Worm (Caenorhabditis elegans) whole organism, L4 larva: ENCODE results near the gene lin-2.

ENCODE experiments used
- D1046.2 ChIP-seq: fragments of 200-800 bp; sonication (Bioruptor generic); IDR thresholded peaks from 2 replicates; pipeline ENCODE4 v1.3.6; 2022; ENCODE audit warnings: missing genetic modification characterization, missing compliant biosample characterization
- F10B5.3 ChIP-seq: sonication (generic microtip); optimal IDR thresholded peaks from 2 replicates; lab custom pipeline; 2016; ENCODE audit warnings: mild to moderate bottlenecking, missing genetic modification characterization, missing compliant biosample characterization
- F44E2.7 ChIP-seq: fragments of 200-800 bp; sonication (Bioruptor generic); IDR thresholded peaks from 2 replicates; pipeline ENCODE4 v2.1.2; 2022; ENCODE audit warnings: missing genetic modification characterization, missing compliant biosample characterization
- T26A8.4 ChIP-seq: fragments of 200-800 bp; sonication (Bioruptor generic); IDR thresholded peaks from 2 replicates; pipeline ENCODE4 v1.3.6; 2022; ENCODE audit warnings: missing genetic modification characterization, missing compliant biosample characterization
- Y105C5A.15 ChIP-seq: fragments of 200-800 bp; sonication (Bioruptor generic); IDR thresholded peaks from 2 replicates; pipeline ENCODE4 v1.3.6; 2022; ENCODE audit warnings: missing genetic modification characterization, missing compliant biosample characterization
- Y48G9A.11 ChIP-seq: fragments of 200-800 bp; sonication (Bioruptor generic); IDR thresholded peaks from 2 replicates; pipeline ENCODE4 v1.3.6; 2022; ENCODE audit warnings: missing genetic modification reagents, missing genetic modification characterization, missing compliant biosample characterization
- ZK546.5 ChIP-seq, 2 experiments: sonication (generic microtip); optimal IDR thresholded peaks; 2 replicates each; lab custom pipeline; 2017; ENCODE audit warnings: missing biosample characterization in 2 of 2, missing genetic modification characterization in 2 of 2
- aha-1 ChIP-seq: fragments of 150-350 bp; peaks from one replicate; lab custom pipeline; 2014; ENCODE audit warnings: missing biosample characterization, missing genetic modification characterization
- ama-1 ChIP-seq: fragments of 150-350 bp; optimal IDR thresholded peaks from 2 replicates; lab custom pipeline; 2014; ENCODE audit warnings: inconsistent platforms, mixed read lengths
- ceh-28 ChIP-seq: fragments of 150-350 bp; optimal IDR thresholded peaks from 2 replicates; lab custom pipeline; 2014; ENCODE audit warnings: missing biosample characterization, missing genetic modification reagents, missing genetic modification characterization
- ceh-62 ChIP-seq: sonication (generic microtip); optimal IDR thresholded peaks from 2 replicates; lab custom pipeline; 2017; ENCODE audit warnings: missing biosample characterization, missing genetic modification characterization
- ces-1 ChIP-seq: fragments of 150-350 bp; sonication (generic microtip); optimal IDR thresholded peaks from 4 replicates; lab custom pipeline; 2014; ENCODE audit warnings: missing biosample characterization, missing genetic modification reagents, missing genetic modification characterization
- cey-2 ChIP-seq: sonication (generic microtip); optimal IDR thresholded peaks from 3 replicates; lab custom pipeline; 2017; ENCODE audit warnings: missing genetic modification characterization, mild to moderate bottlenecking, missing compliant biosample characterization, antibody characterized with exemption, borderline replicate concordance; ENCODE audit not compliant: insufficient read depth
- ctbp-1 ChIP-seq: fragments of 200-800 bp; sonication (Bioruptor generic); IDR thresholded peaks from 2 replicates; pipeline ENCODE4 v1.3.6; 2022; ENCODE audit warnings: missing genetic modification reagents, missing genetic modification characterization, missing compliant biosample characterization
- daf-12 ChIP-seq: fragments of 150-350 bp; optimal IDR thresholded peaks from 2 replicates; lab custom pipeline; 2014; ENCODE audit warnings: missing biosample characterization, missing genetic modification reagents, missing genetic modification characterization
- daf-19 ChIP-seq: fragments of 200-800 bp; sonication (Bioruptor generic); conservative IDR thresholded peaks from 2 replicates; pipeline ENCODE4 v1.3.6; 2022; ENCODE audit warnings: missing genetic modification characterization, missing compliant biosample characterization
- dmd-6 ChIP-seq: fragments of 200-800 bp; sonication (Bioruptor generic); IDR thresholded peaks from 2 replicates; pipeline ENCODE4 v1.3.6; 2022; ENCODE audit warnings: missing genetic modification reagents, missing genetic modification characterization, missing compliant biosample characterization
- dpl-1 ChIP-seq: fragments of 150-350 bp; optimal IDR thresholded peaks from 2 replicates; lab custom pipeline; 2014; ENCODE audit warnings: missing biosample characterization, missing genetic modification reagents, missing genetic modification characterization
- duxl-1 ChIP-seq: sonication (generic microtip); optimal IDR thresholded peaks from 2 replicates; lab custom pipeline; 2016; ENCODE audit warnings: mild to moderate bottlenecking, missing genetic modification characterization, moderate library complexity, missing compliant biosample characterization; ENCODE audit not compliant: poor library complexity
- dve-1 ChIP-seq: sonication (generic microtip); optimal IDR thresholded peaks from 2 replicates; lab custom pipeline; 2017; ENCODE audit warnings: antibody characterized with exemption, mild to moderate bottlenecking, missing genetic modification characterization, missing compliant biosample characterization; ENCODE audit not compliant: insufficient read depth
- egl-43 ChIP-seq: fragments of 200-800 bp; sonication (Bioruptor generic); IDR thresholded peaks from 2 replicates; pipeline ENCODE4 v1.3.6; 2022; ENCODE audit warnings: missing genetic modification reagents, missing genetic modification characterization, missing compliant biosample characterization
- gei-8 ChIP-seq: fragments of 200-800 bp; sonication (Bioruptor generic); optimal IDR thresholded peaks from 2 replicates; lab custom pipeline; 2018; ENCODE audit warnings: mild to moderate bottlenecking, missing genetic modification characterization, missing compliant biosample characterization
- hif-1 ChIP-seq, 2 experiments: sonication (generic microtip); optimal IDR thresholded peaks; 2 replicates each; lab custom pipeline; 2016 to 2017; ENCODE audit warnings: missing compliant biosample characterization in 2 of 2, missing genetic modification characterization in 2 of 2, missing genetic modification reagents in 2 of 2, missing genotype in 2 of 2, mild to moderate bottlenecking in 1 of 2
- hlh-11 ChIP-seq: fragments of 200-800 bp; sonication (Bioruptor generic); optimal IDR thresholded peaks from 2 replicates; lab custom pipeline; 2018; ENCODE audit warnings: mild to moderate bottlenecking, missing genetic modification characterization, missing compliant biosample characterization
- hlh-30 ChIP-seq: sonication (generic microtip); optimal IDR thresholded peaks from 2 replicates; lab custom pipeline; 2017; ENCODE audit warnings: antibody characterized with exemption, mild to moderate bottlenecking, missing genetic modification characterization, missing compliant biosample characterization; ENCODE audit not compliant: insufficient read depth
- lin-13 ChIP-seq: fragments of 150-350 bp; optimal IDR thresholded peaks from 2 replicates; lab custom pipeline; 2014; ENCODE audit warnings: missing biosample characterization, missing genetic modification reagents, missing genetic modification characterization
- lin-39 ChIP-seq: fragments of 150-350 bp; optimal IDR thresholded peaks from 2 replicates; lab custom pipeline; 2014; ENCODE audit warnings: missing biosample characterization, missing genetic modification reagents, missing genetic modification characterization
- madf-5 ChIP-seq, 2 experiments: fragments of 200-800 bp; sonication (Bioruptor generic); IDR thresholded peaks; 2 replicates each; pipeline ENCODE4 v1.3.6; 2022; ENCODE audit warnings: missing compliant biosample characterization in 2 of 2, missing genetic modification characterization in 2 of 2
- madf-9 ChIP-seq: fragments of 200-800 bp; sonication (Bioruptor generic); conservative IDR thresholded peaks from 2 replicates; pipeline ENCODE4 v1.3.6; 2022; ENCODE audit warnings: missing genetic modification reagents, missing genetic modification characterization, missing compliant biosample characterization
- mdl-1 ChIP-seq, 2 experiments: fragments of 150-350 bp in 1 of 2; sonication (generic microtip) in 1 of 2; optimal IDR thresholded peaks; 2 replicates each; lab custom pipeline; 2014 to 2017; ENCODE audit warnings: missing biosample characterization in 2 of 2, missing genetic modification characterization in 2 of 2
- mdt-29 ChIP-seq: fragments of 200-800 bp; sonication (Bioruptor generic); IDR thresholded peaks from 2 replicates; pipeline ENCODE4 v1.3.6; 2022; ENCODE audit warnings: missing genetic modification reagents, missing genetic modification characterization, missing compliant biosample characterization
- mes-2 ChIP-seq: sonication (generic microtip); optimal IDR thresholded peaks from 2 replicates; lab custom pipeline; 2016; ENCODE audit warnings: missing genotype, mild to moderate bottlenecking, missing genetic modification characterization, missing compliant biosample characterization; ENCODE audit not compliant: poor library complexity, severe bottlenecking
- mxl-3 ChIP-seq: fragments of 200-800 bp; sonication (Bioruptor generic); optimal IDR thresholded peaks from 2 replicates; lab custom pipeline; 2018; ENCODE audit warnings: mild to moderate bottlenecking, missing genetic modification characterization, missing compliant biosample characterization
- nhr-111 ChIP-seq: fragments of 200-800 bp; sonication (Bioruptor generic); optimal IDR thresholded peaks from 2 replicates; lab custom pipeline; 2018; ENCODE audit warnings: mild to moderate bottlenecking, missing genetic modification characterization, missing compliant biosample characterization
- nhr-41 ChIP-seq: fragments of 200-800 bp; sonication (Bioruptor generic); IDR thresholded peaks from 2 replicates; pipeline ENCODE4 v1.3.6; 2022; ENCODE audit warnings: missing genetic modification reagents, missing genetic modification characterization, missing compliant biosample characterization
- nhr-42 ChIP-seq: fragments of 200-800 bp; sonication (Bioruptor generic); IDR thresholded peaks from 2 replicates; pipeline ENCODE4 v1.3.6; 2022; ENCODE audit warnings: missing genetic modification characterization, missing compliant biosample characterization
- nhr-76 ChIP-seq: fragments of 150-350 bp; optimal IDR thresholded peaks from 2 replicates; lab custom pipeline; 2014; ENCODE audit warnings: missing biosample characterization, missing genetic modification characterization
- pha-4 ChIP-seq, 2 experiments: fragments of 150-350 bp in 1 of 2; fragments of 200-800 bp in 1 of 2; sonication (Bioruptor generic) in 1 of 2; IDR thresholded peaks in 1 of 2; optimal IDR thresholded peaks in 1 of 2; 2 replicates each; pipeline versions ENCODE4 v1.3.6 to Lab custom; 2014 to 2022; ENCODE audit warnings: missing genetic modification characterization in 2 of 2, missing genetic modification reagents in 2 of 2, missing biosample characterization in 1 of 2, missing compliant biosample characterization in 1 of 2
- pqm-1 ChIP-seq: sonication (generic microtip); optimal IDR thresholded peaks from 2 replicates; lab custom pipeline; 2017; ENCODE audit warnings: missing biosample characterization, missing genetic modification characterization
- sdz-12 ChIP-seq: fragments of 200-800 bp; sonication (Bioruptor generic); optimal IDR thresholded peaks from 2 replicates; lab custom pipeline; 2018; ENCODE audit warnings: mild to moderate bottlenecking, missing genetic modification characterization, missing compliant biosample characterization
- snpc-4 ChIP-seq: fragments of 150-350 bp; optimal IDR thresholded peaks from 2 replicates; lab custom pipeline; 2014; ENCODE audit warnings: missing biosample characterization, missing genetic modification characterization
- spr-1 ChIP-seq: sonication (generic microtip); optimal IDR thresholded peaks from 2 replicates; lab custom pipeline; 2016; ENCODE audit warnings: mild to moderate bottlenecking, missing genetic modification characterization, missing compliant biosample characterization
- spr-3 ChIP-seq: fragments of 200-800 bp; sonication (Bioruptor generic); optimal IDR thresholded peaks from 2 replicates; lab custom pipeline; 2018; ENCODE audit warnings: mild to moderate bottlenecking, missing genetic modification characterization, missing compliant biosample characterization
- tra-1 ChIP-seq: fragments of 200-800 bp; sonication (Bioruptor generic); IDR thresholded peaks from 2 replicates; pipeline ENCODE4 v1.3.6; 2022; ENCODE audit warnings: missing genetic modification reagents, missing genetic modification characterization, missing compliant biosample characterization
- unc-39 ChIP-seq: sonication (generic microtip); optimal IDR thresholded peaks from 2 replicates; lab custom pipeline; 2017; ENCODE audit warnings: missing biosample characterization, missing genetic modification characterization
- unc-62 ChIP-seq, 3 experiments: fragments of 150-350 bp in 1 of 3; sonication (generic microtip); optimal IDR thresholded peaks in 2 of 3; peaks in 1 of 3; 1 replicate in 1 of 3; 2 replicates in 2 of 3; lab custom pipeline; 2014 to 2017; ENCODE audit warnings: missing biosample characterization in 3 of 3, missing genetic modification characterization in 3 of 3, missing genetic modification reagents in 3 of 3, missing genotype in 1 of 3

lin-2 gene

ce11 chrX:12458021-12458420 lies 44.2 kb upstream of the lin-2 start (continued):
- TF ChIP-seq nhr-111 (GFP tag; lab: Kevin White, UChicago) (peak; percentile 57), lin-39 (tag; lab: Kevin White, UChicago) (no peak), pqm-1 (no peak), D1046.2 (GFP tag; lab: Robert Waterston, UW) (no peak), mxl-3 (GFP tag; lab: Kevin White, UChicago) (peak; percentile 49), nhr-76 (tag; lab: Kevin White, UChicago) (no peak), duxl-1 (tag; lab: Kevin White, UChicago) (peak; percentile 71), ZK546.5 (tag; optimal IDR thresholded peaks at IDR 0.05; lab: Kevin White, UChicago) (no peak), madf-9 (peak; percentile 85), ama-1 (lab: Kevin White, UChicago) (no peak), F10B5.3 (tag; lab: Kevin White, UChicago) (peak; percentile 67), egl-43 (peak; percentile 90), snpc-4 (no peak), ceh-28 (no peak), hlh-30 (tag; lab: Kevin White, UChicago) (peak; percentile 65), dmd-6 (GFP tag; lab: Robert Waterston, UW) (peak; percentile 69), nhr-42 (GFP tag; lab: Robert Waterston, UW) (0 out of 2 replicates have a peak, but pooled peaks have one; percentile 65), dve-1 (tag; lab: Kevin White, UChicago) (peak; percentile 42), nhr-41 (GFP tag; lab: Robert Waterston, UW) (0 out of 2 replicates have a peak, but pooled peaks have one; percentile 26), daf-19 (GFP tag; lab: Robert Waterston, UW) (peak; percentile 74), cey-2 (no peak), Y48G9A.11 (GFP tag; lab: Robert Waterston, UW) (peak; percentile 71; the same call in 1 of the 2 replicates), Y105C5A.15 (no peak), madf-5 (GFP tag; IDR thresholded peaks at IDR 0.05; lab: Robert Waterston, UW) (0 out of 4 replicates have a peak, but pooled peaks have one; percentile 5 to 56), mdt-29 (GFP tag; lab: Robert Waterston, UW) (0 out of 2 replicates have a peak, but pooled peaks have one; percentile 44), sdz-12 (GFP tag; lab: Kevin White, UChicago) (no peak), unc-62 (GFP tag; optimal IDR thresholded peaks at IDR 0.05 in 1 of 2; lab: Kevin White, UChicago) (no peak), unc-62 (tag; optimal IDR thresholded peaks at IDR 0.05; lab: Kevin White, UChicago) (no peak), spr-3 (GFP tag; lab: Kevin White, UChicago) (peak; percentile 32), ctbp-1 (peak; percentile 52; the same call in 1 of the 2 replicates), hlh-11 (tag; lab: Kevin White, UChicago) (peak; percentile 67)

DNA sequence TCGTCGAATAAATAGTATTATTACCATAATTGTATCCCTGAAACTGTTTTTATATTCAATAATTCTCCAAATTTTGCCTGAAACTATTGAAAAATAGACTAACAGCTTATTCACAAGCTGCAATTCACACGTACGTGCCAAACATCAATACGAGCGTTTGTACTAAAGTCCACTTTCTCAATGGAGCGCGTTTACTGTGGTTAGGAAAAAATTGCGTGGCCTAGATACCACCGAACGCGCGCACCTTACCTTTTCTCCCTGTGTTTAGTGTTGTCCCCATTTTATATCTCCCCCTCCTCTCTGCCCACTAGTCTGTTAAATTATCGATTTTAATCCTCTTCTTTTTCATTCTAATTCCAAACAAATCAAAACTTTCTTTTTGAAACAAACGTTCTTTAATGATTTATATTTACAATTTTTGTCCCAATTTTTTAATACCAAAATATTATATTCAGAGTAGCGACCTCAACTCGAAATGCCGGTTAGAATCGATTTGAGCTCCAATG lies 40.5 kb upstream of the lin-2 start, which contains the start of the genes T18D3.9 and T18D3.1:
Gene T18D3.9 (minus strand): TSS at position 168 of the 506 bp plus-strand sequence.
Gene T18D3.1 (plus strand): TSS at position 456 of the 506 bp plus-strand sequence.
- TF ChIP-seq ctbp-1 (no peak), mes-2 (tag; lab: Kevin White, UChicago) (peak; percentile 72), ces-1 (GFP tag; lab: Kevin White, UChicago) (no peak), sdz-12 (GFP tag; lab: Kevin White, UChicago) (no peak), ZK546.5 (tag; optimal IDR thresholded peaks at IDR 0.05; lab: Kevin White, UChicago) (no peak), daf-12 (tag; lab: Kevin White, UChicago) (no peak), dve-1 (tag; lab: Kevin White, UChicago) (peak; percentile 45), D1046.2 (GFP tag; lab: Robert Waterston, UW) (no peak), mdl-1 (tag; optimal IDR thresholded peaks at IDR 0.05; lab: Kevin White, UChicago) (no peak), unc-39 (no peak), pha-4 (GFP tag; IDR thresholded peaks at IDR 0.05; lab: Robert Waterston, UW) (no peak), pha-4 (tag; optimal IDR thresholded peaks at IDR 0.05; lab: Kevin White, UChicago) (peak; percentile 45), T26A8.4 (GFP tag; lab: Robert Waterston, UW) (no peak), hif-1 (tag; optimal IDR thresholded peaks at IDR 0.05; lab: Kevin White, UChicago) (peak; percentile 84 to 100), pqm-1 (no peak), F44E2.7 (GFP tag; lab: Robert Waterston, UW) (no peak), unc-62 (GFP tag; optimal IDR thresholded peaks at IDR 0.05 in 1 of 2; lab: Kevin White, UChicago) (no peak), unc-62 (tag; optimal IDR thresholded peaks at IDR 0.05; lab: Kevin White, UChicago) (no peak), aha-1 (peak; percentile 100), gei-8 (GFP tag; lab: Kevin White, UChicago) (no peak), dpl-1 (GFP tag; lab: Kevin White, UChicago) (peak; percentile 36), ceh-62 (tag; lab: Kevin White, UChicago) (no peak), spr-1 (no peak), tra-1 (GFP tag; lab: Robert Waterston, UW) (no peak), lin-39 (tag; lab: Kevin White, UChicago) (no peak), lin-13 (GFP tag; lab: Kevin White, UChicago) (no peak), snpc-4 (no peak), madf-5 (GFP tag; IDR thresholded peaks at IDR 0.05; lab: Robert Waterston, UW) (no peak), Y105C5A.15 (no peak), hlh-11 (tag; lab: Kevin White, UChicago) (peak; percentile 32)
